Fruit fly (Drosophila melanogaster) whole organism, embryonic: Measurements from ENCODE around the gene CG13369.
A peak's percentile ranks its signal among the peaks of the same experiment; 100 is the strongest.

Experiments used
- Bgb ChIP-seq: fragments of 200-800 bp; sonication (Bioruptor generic); IDR thresholded peaks from 2 replicates; pipeline ENCODE4 v1.3.6; 2022; ENCODE audit warnings: missing biosample characterization, missing genetic modification characterization; ENCODE audit not compliant: partially characterized antibody
- Blimp-1 ChIP-seq: fragments of 200-800 bp; sonication (Bioruptor generic); optimal IDR thresholded peaks from 3 replicates; lab custom pipeline; 2018; ENCODE audit warnings: missing biosample characterization, missing genetic modification characterization, mild to moderate bottlenecking, moderate library complexity, missing genetic modification reagents
- C15 ChIP-seq: fragments of 200-800 bp; sonication (Bioruptor generic); IDR thresholded peaks from 3 replicates; pipeline ENCODE4 v1.3.6; 2022; ENCODE audit warnings: missing biosample characterization, missing genetic modification characterization
- CG10267 ChIP-seq: fragments of 200-800 bp; sonication (Bioruptor generic); optimal IDR thresholded peaks from 2 replicates; lab custom pipeline; 2018; ENCODE audit warnings: missing biosample characterization, mild to moderate bottlenecking, missing genetic modification characterization, moderate library complexity
- CG10979 ChIP-seq: fragments of 200-800 bp; sonication (Bioruptor generic); optimal IDR thresholded peaks from 2 replicates; lab custom pipeline; 2018; ENCODE audit warnings: missing biosample characterization, mild to moderate bottlenecking, missing genetic modification characterization, moderate library complexity
- CG12942 ChIP-seq: fragments of 200-800 bp; sonication (Bioruptor generic); optimal IDR thresholded peaks from 3 replicates; lab custom pipeline; 2016; ENCODE audit warnings: missing biosample characterization, missing genetic modification characterization
- CG13894 ChIP-seq: fragments of 200-800 bp; sonication (Bioruptor generic); optimal IDR thresholded peaks from 3 replicates; lab custom pipeline; 2018; ENCODE audit warnings: missing biosample characterization, mild to moderate bottlenecking, missing genetic modification characterization, moderate library complexity
- CG15479 ChIP-seq: fragments of 200-800 bp; sonication (Bioruptor generic); optimal IDR thresholded peaks from 3 replicates; lab custom pipeline; 2019; ENCODE audit warnings: missing biosample characterization, mild to moderate bottlenecking, missing genetic modification characterization, moderate library complexity
- CG1832 ChIP-seq: fragments of 200-800 bp; sonication (Bioruptor generic); optimal IDR thresholded peaks from 2 replicates; lab custom pipeline; 2017; ENCODE audit warnings: missing biosample characterization, mild to moderate bottlenecking, missing genetic modification characterization, inconsistent platforms
- CG18619 ChIP-seq: fragments of 200-800 bp; sonication (Bioruptor generic); optimal IDR thresholded peaks from 3 replicates; lab custom pipeline; 2017; ENCODE audit warnings: missing biosample characterization, mild to moderate bottlenecking, missing genetic modification characterization
- CG31365 ChIP-seq: fragments of 200-800 bp; sonication (Bioruptor generic); optimal IDR thresholded peaks from 2 replicates; lab custom pipeline; 2018; ENCODE audit warnings: missing biosample characterization, mild to moderate bottlenecking, missing genetic modification characterization
- CG31441 ChIP-seq: fragments of 200-800 bp; sonication (Bioruptor generic); IDR thresholded peaks from 2 replicates; pipeline ENCODE4 v1.3.6; 2022; ENCODE audit warnings: missing biosample characterization, missing genetic modification characterization
- CG32767 ChIP-seq: fragments of 200-800 bp; sonication (Bioruptor generic); IDR thresholded peaks from 2 replicates; pipeline ENCODE4 v1.3.6; 2022; ENCODE audit warnings: missing biosample characterization, missing genetic modification characterization
- CG42726 ChIP-seq: fragments of 200-800 bp; sonication (Bioruptor generic); IDR thresholded peaks from 2 replicates; pipeline ENCODE4 v1.3.6; 2022; ENCODE audit warnings: missing biosample characterization, missing genetic modification characterization; ENCODE audit not compliant: partially characterized antibody
- CG4820 ChIP-seq: fragments of 200-800 bp; sonication (Bioruptor generic); optimal IDR thresholded peaks from 3 replicates; lab custom pipeline; 2016; ENCODE audit warnings: missing biosample characterization, missing genetic modification characterization
- CG6254 ChIP-seq: fragments of 200-800 bp; sonication (Bioruptor generic); optimal IDR thresholded peaks from 3 replicates; lab custom pipeline; 2017; ENCODE audit warnings: mild to moderate bottlenecking, missing biosample characterization, missing genetic modification reagents, missing genetic modification characterization
- CG6765 ChIP-seq: fragments of 200-800 bp; sonication (Bioruptor generic); optimal IDR thresholded peaks from 3 replicates; lab custom pipeline; 2017; ENCODE audit warnings: missing biosample characterization, mild to moderate bottlenecking, missing genetic modification characterization
- CG7357 ChIP-seq: fragments of 200-800 bp; sonication (Bioruptor generic); IDR thresholded peaks from 3 replicates; pipeline ENCODE4 v1.3.6; 2022; ENCODE audit warnings: missing biosample characterization, missing genetic modification characterization
- CG7987 ChIP-seq: fragments of 200-800 bp; sonication (Bioruptor generic); optimal IDR thresholded peaks from 2 replicates; lab custom pipeline; 2018; ENCODE audit warnings: missing biosample characterization, mild to moderate bottlenecking, missing genetic modification characterization, moderate library complexity
- CG8944 ChIP-seq: fragments of 200-800 bp; sonication (Bioruptor generic); optimal IDR thresholded peaks from 3 replicates; lab custom pipeline; 2016; ENCODE audit warnings: missing biosample characterization, missing genetic modification characterization
- CHES-1-like ChIP-seq: fragments of 200-800 bp; sonication (Bioruptor generic); optimal IDR thresholded peaks from 2 replicates; lab custom pipeline; 2016; ENCODE audit warnings: missing biosample characterization, missing genetic modification characterization
- CkIIα-i1 ChIP-seq: fragments of 200-800 bp; sonication (Bioruptor generic); IDR thresholded peaks from 2 replicates; pipeline ENCODE4 v1.3.6; 2022; ENCODE audit warnings: missing biosample characterization, missing genetic modification characterization
- D ChIP-seq, 2 experiments: fragments of 200-800 bp in 1 of 2; fragments of >200 bp in 1 of 2; sonication (Bioruptor generic) in 1 of 2; optimal IDR thresholded peaks; 2 replicates in 1 of 2; 3 replicates in 1 of 2; lab custom pipeline; 2017; ENCODE audit warnings: mild to moderate bottlenecking in 1 of 2, missing biosample characterization in 1 of 2, missing genetic modification characterization in 1 of 2, missing genetic modification reagents in 1 of 2
- Dad ChIP-seq: fragments of 200-800 bp; sonication (Bioruptor generic); optimal IDR thresholded peaks from 3 replicates; lab custom pipeline; 2016; ENCODE audit warnings: missing biosample characterization, missing genetic modification characterization
- Deaf1 ChIP-seq: fragments of 200-800 bp; optimal IDR thresholded peaks from 3 replicates; lab custom pipeline; 2019; ENCODE audit warnings: missing biosample characterization, mild to moderate bottlenecking, missing genetic modification characterization, moderate library complexity
- Dip2 ChIP-seq: fragments of 200-800 bp; sonication (Bioruptor generic); IDR thresholded peaks from 2 replicates; pipeline ENCODE4 v1.3.6; 2022; ENCODE audit warnings: missing biosample characterization, missing genetic modification characterization
- Ets65A ChIP-seq: fragments of 200-800 bp; sonication (Bioruptor generic); peaks from one replicate; lab custom pipeline; 2016; ENCODE audit warnings: missing biosample characterization, missing genetic modification characterization
- HLH54F ChIP-seq: fragments of 200-800 bp; sonication (Bioruptor generic); optimal IDR thresholded peaks from 3 replicates; lab custom pipeline; 2016; ENCODE audit warnings: missing biosample characterization, missing genetic modification characterization
- Mes4 ChIP-seq: fragments of 200-800 bp; sonication (Bioruptor generic); optimal IDR thresholded peaks from 2 replicates; lab custom pipeline; 2016; ENCODE audit warnings: missing biosample characterization, missing genetic modification characterization
- Oli ChIP-seq: fragments of 200-800 bp; sonication (Bioruptor generic); optimal IDR thresholded peaks from 2 replicates; lab custom pipeline; 2018; ENCODE audit warnings: missing biosample characterization, mild to moderate bottlenecking, missing genetic modification characterization, moderate library complexity
- PHDP ChIP-seq: fragments of 200-800 bp; sonication (Bioruptor generic); optimal IDR thresholded peaks from 3 replicates; lab custom pipeline; 2018; ENCODE audit warnings: missing biosample characterization, mild to moderate bottlenecking, missing genetic modification characterization, moderate library complexity
- Ptx1 ChIP-seq: fragments of 200-800 bp; sonication (Bioruptor generic); IDR thresholded peaks from 2 replicates; pipeline ENCODE4 v1.3.6; 2022; ENCODE audit warnings: missing biosample characterization, missing genetic modification characterization
- Scr ChIP-seq: fragments of 200-800 bp; sonication (Bioruptor generic); IDR thresholded peaks from 2 replicates; pipeline ENCODE4 v1.3.6; 2022; ENCODE audit warnings: missing biosample characterization, missing genetic modification characterization; ENCODE audit not compliant: partially characterized antibody
- amos ChIP-seq: fragments of 200-800 bp; sonication (Bioruptor generic); IDR thresholded peaks from 2 replicates; pipeline ENCODE4 v1.3.6; 2022; ENCODE audit warnings: missing biosample characterization, missing genetic modification characterization; ENCODE audit not compliant: partially characterized antibody
- bab2 ChIP-seq: fragments of 200-800 bp; sonication (Bioruptor generic); optimal IDR thresholded peaks from 2 replicates; lab custom pipeline; 2016; ENCODE audit warnings: missing biosample characterization, missing genetic modification characterization
- cg ChIP-seq: fragments of 200-800 bp; sonication (Bioruptor generic); optimal IDR thresholded peaks from 3 replicates; lab custom pipeline; 2019; ENCODE audit warnings: missing biosample characterization, mild to moderate bottlenecking, missing genetic modification characterization, moderate library complexity
- corto ChIP-seq: fragments of 200-800 bp; sonication (Bioruptor generic); optimal IDR thresholded peaks from 2 replicates; lab custom pipeline; 2016; ENCODE audit warnings: missing biosample characterization, mild to moderate bottlenecking, missing genetic modification characterization, moderate library complexity
- fru ChIP-seq: fragments of >200 bp; optimal IDR thresholded peaks from 2 replicates; lab custom pipeline; 2017
- kay ChIP-seq: fragments of 200-800 bp; sonication (Bioruptor generic); optimal IDR thresholded peaks from 2 replicates; lab custom pipeline; 2016; ENCODE audit warnings: missing biosample characterization, missing genetic modification characterization
- pb ChIP-seq: fragments of 200-800 bp; sonication (Bioruptor generic); optimal IDR thresholded peaks from 3 replicates; lab custom pipeline; 2016; ENCODE audit warnings: missing biosample characterization, missing genetic modification characterization
- peb ChIP-seq: fragments of 200-800 bp; sonication (Bioruptor generic); IDR thresholded peaks from 2 replicates; pipeline ENCODE4 v1.3.6; 2022; ENCODE audit warnings: missing biosample characterization, missing genetic modification characterization
- ranshi ChIP-seq: fragments of 200-800 bp; sonication (Bioruptor generic); IDR thresholded peaks from 2 replicates; pipeline ENCODE4 v1.3.6; 2022; ENCODE audit warnings: missing biosample characterization, missing genetic modification characterization
- rib ChIP-seq: fragments of 200-800 bp; sonication (Bioruptor generic); IDR thresholded peaks from 2 replicates; pipeline ENCODE4 v1.3.6; 2022; ENCODE audit warnings: missing biosample characterization, missing genetic modification characterization
- sc ChIP-seq, 3 experiments: fragments of >200 bp in 2 of 3; fragments of 200-800 bp in 1 of 3; sonication (Bioruptor generic) in 1 of 3; optimal IDR thresholded peaks; 2 replicates in 2 of 3; 3 replicates in 1 of 3; lab custom pipeline; 2017; ENCODE audit warnings: mild to moderate bottlenecking in 1 of 3, missing biosample characterization in 1 of 3, missing genetic modification characterization in 1 of 3, missing genetic modification reagents in 1 of 3
- scrt ChIP-seq: fragments of 200-800 bp; sonication (Bioruptor generic); optimal IDR thresholded peaks from 2 replicates; lab custom pipeline; 2018; ENCODE audit warnings: missing biosample characterization, mild to moderate bottlenecking, missing genetic modification characterization, moderate library complexity
- slbo ChIP-seq: fragments of 200-800 bp; sonication (Bioruptor generic); IDR thresholded peaks from 2 replicates; pipeline ENCODE4 v1.3.6; 2022; ENCODE audit warnings: missing biosample characterization, missing genetic modification characterization
- tgo ChIP-seq: fragments of 200-800 bp; sonication (Bioruptor generic); IDR thresholded peaks from 3 replicates; pipeline ENCODE4 v1.3.6; 2022; ENCODE audit warnings: missing biosample characterization, missing genetic modification characterization
- tx ChIP-seq: fragments of 200-800 bp; sonication (Bioruptor generic); optimal IDR thresholded peaks from 2 replicates; lab custom pipeline; 2016; ENCODE audit warnings: missing biosample characterization, missing genetic modification characterization
- vnd ChIP-seq: fragments of 200-800 bp; sonication (Bioruptor generic); IDR thresholded peaks from 3 replicates; pipeline ENCODE4 v1.3.6; 2022; ENCODE audit warnings: missing biosample characterization, missing genetic modification characterization; ENCODE audit not compliant: partially characterized antibody
- zf30C ChIP-seq: fragments of 200-800 bp; sonication (Bioruptor generic); optimal IDR thresholded peaks from 3 replicates; lab custom pipeline; 2018; ENCODE audit warnings: missing biosample characterization, mild to moderate bottlenecking, missing genetic modification characterization

CG13369 gene

DNA sequence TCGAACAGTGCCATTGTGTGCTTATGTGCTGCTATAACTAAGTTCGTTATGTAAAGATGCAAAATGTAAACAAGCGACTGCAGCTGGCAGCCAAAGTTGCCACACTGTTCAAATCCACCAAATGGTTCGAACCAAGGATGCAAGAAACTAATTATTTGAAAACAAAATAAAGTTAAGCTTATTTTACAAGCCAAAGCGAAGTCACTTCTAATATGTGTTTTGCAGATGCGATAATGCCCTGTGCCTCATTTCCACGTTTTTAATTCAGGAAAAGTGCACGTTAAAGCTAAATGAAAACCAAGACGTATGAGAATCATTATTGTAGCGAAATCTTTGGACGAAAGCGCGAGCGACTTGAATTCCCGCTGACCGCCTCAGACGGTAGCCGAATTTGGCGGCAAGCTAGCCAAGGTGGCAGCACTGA lies 2.1 kb upstream of the CG13369 start, which contains the start of the genes CG13365 and Vsp37A (continued):
- TF ChIP-seq kay (GFP tag; lab: Kevin White, UChicago) (no peak), CG10979 (tag; lab: Kevin White, UChicago) (peak; percentile 18), CG6254 (GFP tag; lab: Kevin White, UChicago) (no peak), CG1832 (no peak), slbo (GFP tag; lab: Robert Waterston, UW) (peak; percentile 52), CG4820 (GFP tag; lab: Kevin White, UChicago) (peak; percentile 15), CG31365 (tag; lab: Kevin White, UChicago) (no peak), Dad (peak; percentile 10), corto (GFP tag; lab: Kevin White, UChicago) (no peak), tx (GFP tag; lab: Kevin White, UChicago) (peak; percentile 28), CG7357 (GFP tag; lab: Robert Waterston, UW) (no peak), Bgb (GFP tag; lab: Robert Waterston, UW) (no peak), CG12942 (GFP tag; lab: Kevin White, UChicago) (peak; percentile 25), CHES-1-like (GFP tag; lab: Kevin White, UChicago) (peak; percentile 64), bab2 (peak; percentile 64), zf30C (GFP tag; lab: Kevin White, UChicago) (no peak), PHDP (no peak), rib (GFP tag; lab: Robert Waterston, UW) (no peak), Ets65A (GFP tag; lab: Kevin White, UChicago) (peak; percentile 96), vnd (no peak), tgo (GFP tag; lab: Robert Waterston, UW) (peak; percentile 31; the same call in 2 of the 3 replicates), CG15479 (GFP tag; lab: Kevin White, UChicago) (no peak), CG7987 (GFP tag; lab: Kevin White, UChicago) (no peak), Ptx1 (GFP tag; lab: Robert Waterston, UW) (peak; percentile 41), Deaf1 (tag; lab: Kevin White, UChicago) (peak; percentile 11), D (optimal IDR thresholded peaks at IDR 0.05; lab: Kevin White, UChicago) (no peak), D (GFP tag; optimal IDR thresholded peaks at IDR 0.05; lab: Kevin White, UChicago) (peak; percentile 11), amos (GFP tag; lab: Robert Waterston, UW) (no peak), Blimp-1 (GFP tag; lab: Kevin White, UChicago) (peak; percentile 30), CG42726 (no peak), Oli (tag; lab: Kevin White, UChicago) (no peak), ranshi (GFP tag; lab: Robert Waterston, UW) (no peak), HLH54F (no peak), CG32767 (GFP tag; lab: Robert Waterston, UW) (no peak), Mes4 (GFP tag; lab: Kevin White, UChicago) (peak; percentile 17), CkIIα-i1 (GFP tag; lab: Robert Waterston, UW) (no peak), peb (GFP tag; lab: Robert Waterston, UW) (no peak), CG13894 (tag; lab: Kevin White, UChicago) (peak; percentile 40), cg (GFP tag; lab: Kevin White, UChicago) (no peak), Dip2 (GFP tag; lab: Robert Waterston, UW) (no peak), C15 (GFP tag; lab: Robert Waterston, UW) (no peak), Scr (GFP tag; lab: Robert Waterston, UW) (no peak), CG8944 (GFP tag; lab: Kevin White, UChicago) (peak; percentile 61), CG6765 (GFP tag; lab: Kevin White, UChicago) (no peak), fru (lab: Kevin White, UChicago) (no peak), CG31441 (0 out of 2 replicates have a peak, but pooled peaks have one; percentile 26), CG18619 (peak; percentile 4), sc (optimal IDR thresholded peaks at IDR 0.05; lab: Kevin White, UChicago) (no peak), sc (GFP tag; optimal IDR thresholded peaks at IDR 0.05; lab: Kevin White, UChicago) (no peak), scrt (GFP tag; lab: Kevin White, UChicago) (no peak), pb (peak; percentile 56), CG10267 (tag; lab: Kevin White, UChicago) (peak; percentile 48)
